Worm (Caenorhabditis elegans): ENCODE measurements around the gene C32D5.10.

ce11 chrII:6387937-6388336, 36.1 kb upstream of the C32D5.10 start, which contains the start of gene F58F12.2:
- TF ChIP-seq ZK546.5 (tag; optimal IDR thresholded peaks at IDR 0.05) (no peak), snpc-4 (tag; optimal IDR thresholded peaks at IDR 0.05) (no peak), jun-1 (tag; optimal IDR thresholded peaks at IDR 0.05) (no peak), daf-19 (GFP tag; conservative IDR thresholded peaks at IDR 0.05) (no peak), lin-39 (tag; optimal IDR thresholded peaks at IDR 0.05) (no peak), unc-62 (GFP tag; optimal IDR thresholded peaks at IDR 0.05 in 1 of 2) (no peak), unc-62 (tag; optimal IDR thresholded peaks at IDR 0.05) (no peak), zag-1 (tag; optimal IDR thresholded peaks at IDR 0.05) (no peak)
